Fruit fly (Drosophila melanogaster): ENCODE results near the gene CG13113.

dm6 chr2L:9565387-9565786, 21.4 kb downstream of the CG13113 start, which contains the start of gene CG46468:
- TF ChIP-seq CG33017 (tag; optimal IDR thresholded peaks at IDR 0.05) (no peak), Crg-1 (GFP tag; optimal IDR thresholded peaks at IDR 0.05) (no peak), kay (GFP tag; ENCODE audit: borderline replicate concordance) (no peak), CG1620 (GFP tag; optimal IDR thresholded peaks at IDR 0.05) (no peak), pad (GFP tag; optimal IDR thresholded peaks at IDR 0.05) (no peak), cic (GFP tag; optimal IDR thresholded peaks at IDR 0.05) (no peak), toe (GFP tag; optimal IDR thresholded peaks at IDR 0.05) (no peak), Hr96 (GFP tag; optimal IDR thresholded peaks at IDR 0.05) (no peak), Clk (GFP tag; optimal IDR thresholded peaks at IDR 0.05) (no peak)
